Fruit fly (Drosophila melanogaster) whole organism, embryonic: ENCODE results near the gene CG32811.

Experiments
- Blimp-1 ChIP-seq: fragments of 200-800 bp; sonication (Bioruptor generic); optimal IDR thresholded peaks from 3 replicates; lab custom pipeline; 2018; ENCODE audit warnings: missing biosample characterization, missing genetic modification characterization, mild to moderate bottlenecking, moderate library complexity, missing genetic modification reagents
- BtbVII ChIP-seq: fragments of 200-800 bp; sonication (Bioruptor generic); optimal IDR thresholded peaks from 3 replicates; lab custom pipeline; 2017; ENCODE audit warnings: missing biosample characterization, mild to moderate bottlenecking, missing genetic modification characterization
- CG10147 ChIP-seq: fragments of 200-800 bp; sonication (Bioruptor generic); optimal IDR thresholded peaks from 2 replicates; lab custom pipeline; 2019; ENCODE audit warnings: missing biosample characterization, mild to moderate bottlenecking, missing genetic modification characterization, moderate library complexity
- CG10543 ChIP-seq: fragments of 200-800 bp; sonication (Bioruptor generic); optimal IDR thresholded peaks from 3 replicates; lab custom pipeline; 2017; ENCODE audit warnings: missing biosample characterization, mild to moderate bottlenecking, missing genetic modification characterization, moderate library complexity
- CG11504 ChIP-seq: fragments of 200-800 bp; sonication (Bioruptor generic); optimal IDR thresholded peaks from 3 replicates; lab custom pipeline; 2019; ENCODE audit warnings: missing biosample characterization, mild to moderate bottlenecking, missing genetic modification characterization, moderate library complexity
- CG12769 ChIP-seq: fragments of 200-800 bp; sonication (Bioruptor generic); optimal IDR thresholded peaks from 2 replicates; lab custom pipeline; 2019; ENCODE audit warnings: missing biosample characterization, mild to moderate bottlenecking, missing genetic modification characterization, moderate library complexity
- CG14860 ChIP-seq: fragments of 200-800 bp; sonication (Bioruptor generic); IDR thresholded peaks from 3 replicates; pipeline ENCODE4 v1.3.6; 2022; ENCODE audit warnings: missing biosample characterization, missing genetic modification characterization; ENCODE audit not compliant: partially characterized antibody
- CG15514 ChIP-seq: fragments of 200-800 bp; sonication (Bioruptor generic); optimal IDR thresholded peaks from 3 replicates; lab custom pipeline; 2017; ENCODE audit warnings: missing biosample characterization, missing genetic modification characterization, mild to moderate bottlenecking, moderate library complexity, missing genetic modification reagents
- CG1647 ChIP-seq: fragments of 200-800 bp; sonication (Bioruptor generic); optimal IDR thresholded peaks from 3 replicates; lab custom pipeline; 2016; ENCODE audit warnings: missing biosample characterization, missing genetic modification characterization
- CG2199 ChIP-seq: fragments of 200-800 bp; sonication (Bioruptor generic); IDR thresholded peaks from 3 replicates; pipeline ENCODE4 v1.3.6; 2022; ENCODE audit warnings: missing biosample characterization, missing genetic modification characterization
- CG2712 ChIP-seq: fragments of 200-800 bp; optimal IDR thresholded peaks from 3 replicates; lab custom pipeline; 2019; ENCODE audit warnings: missing biosample characterization, mild to moderate bottlenecking, missing genetic modification characterization, moderate library complexity
- CG31441 ChIP-seq: fragments of 200-800 bp; sonication (Bioruptor generic); IDR thresholded peaks from 2 replicates; pipeline ENCODE4 v1.3.6; 2022; ENCODE audit warnings: missing biosample characterization, missing genetic modification characterization
- CG32532 ChIP-seq: fragments of 200-800 bp; sonication (Bioruptor generic); IDR thresholded peaks from 2 replicates; pipeline ENCODE4 v1.3.6; 2022; ENCODE audit warnings: missing biosample characterization, missing genetic modification characterization
- CG3281 ChIP-seq: fragments of 200-800 bp; sonication (Bioruptor generic); optimal IDR thresholded peaks from 3 replicates; lab custom pipeline; 2017; ENCODE audit warnings: missing biosample characterization, mild to moderate bottlenecking, missing genetic modification characterization
- CG6272 ChIP-seq: fragments of 200-800 bp; sonication (Bioruptor generic); IDR thresholded peaks from 2 replicates; pipeline ENCODE4 v1.3.6; 2022; ENCODE audit warnings: missing biosample characterization, missing genetic modification characterization
- Doc3 ChIP-seq: fragments of 200-800 bp; sonication (Bioruptor generic); IDR thresholded peaks from 3 replicates; pipeline ENCODE4 v1.3.6; 2022; ENCODE audit warnings: missing biosample characterization, missing genetic modification characterization; ENCODE audit not compliant: partially characterized antibody
- Gug ChIP-seq: fragments of 200-800 bp; sonication (Bioruptor generic); IDR thresholded peaks from 4 replicates; pipeline ENCODE4 v1.3.6; 2022; ENCODE audit warnings: missing biosample characterization, missing genetic modification characterization
- H2.0 ChIP-seq: fragments of 200-800 bp; sonication (Bioruptor generic); IDR thresholded peaks from 2 replicates; pipeline ENCODE4 v1.3.6; 2022; ENCODE audit warnings: missing biosample characterization, missing genetic modification characterization
- HHEX ChIP-seq: fragments of 200-800 bp; sonication (Bioruptor generic); optimal IDR thresholded peaks from 3 replicates; lab custom pipeline; 2017; ENCODE audit warnings: missing biosample characterization, mild to moderate bottlenecking, missing genetic modification characterization, missing genetic modification reagents
- Hand ChIP-seq: fragments of 200-800 bp; sonication (Bioruptor generic); optimal IDR thresholded peaks from 2 replicates; lab custom pipeline; 2017; ENCODE audit warnings: mild to moderate bottlenecking, missing biosample characterization, missing genetic modification reagents, missing genetic modification characterization
- HmgD ChIP-seq: fragments of 200-800 bp; sonication (Bioruptor generic); optimal IDR thresholded peaks from 3 replicates; lab custom pipeline; 2016; ENCODE audit warnings: missing biosample characterization, missing genetic modification characterization
- Jarid2 ChIP-seq: fragments of 200-800 bp; sonication (Bioruptor generic); optimal IDR thresholded peaks from 3 replicates; lab custom pipeline; 2017; ENCODE audit warnings: mild to moderate bottlenecking, missing biosample characterization, missing genetic modification reagents, missing genetic modification characterization
- NC2α ChIP-seq: fragments of 200-800 bp; sonication (Bioruptor generic); optimal IDR thresholded peaks from 2 replicates; lab custom pipeline; 2016; ENCODE audit warnings: missing biosample characterization, missing genetic modification characterization
- Usf ChIP-seq: fragments of 200-800 bp; sonication (Bioruptor generic); optimal IDR thresholded peaks from 2 replicates; lab custom pipeline; 2017; ENCODE audit warnings: missing genotype, missing biosample characterization, missing genetic modification characterization
- Vsx1 ChIP-seq: fragments of 200-800 bp; sonication (Bioruptor generic); optimal IDR thresholded peaks from 2 replicates; lab custom pipeline; 2017; ENCODE audit warnings: missing biosample characterization, mild to moderate bottlenecking, missing genetic modification characterization, missing genetic modification reagents
- ato ChIP-seq: fragments of 200-800 bp; sonication (Bioruptor generic); IDR thresholded peaks from 2 replicates; pipeline ENCODE4 v1.3.6; 2022; ENCODE audit warnings: missing biosample characterization, missing genetic modification characterization; ENCODE audit not compliant: partially characterized antibody
- bab2 ChIP-seq: fragments of 200-800 bp; sonication (Bioruptor generic); optimal IDR thresholded peaks from 2 replicates; lab custom pipeline; 2016; ENCODE audit warnings: missing biosample characterization, missing genetic modification characterization
- bigmax ChIP-seq: fragments of 200-800 bp; sonication (Bioruptor generic); optimal IDR thresholded peaks from 2 replicates; lab custom pipeline; 2018; ENCODE audit warnings: missing biosample characterization, mild to moderate bottlenecking, missing genetic modification characterization
- chn ChIP-seq: fragments of 200-800 bp; sonication (Bioruptor generic); optimal IDR thresholded peaks from 2 replicates; lab custom pipeline; 2016; ENCODE audit warnings: missing biosample characterization, missing genetic modification characterization
- fd102C ChIP-seq: fragments of 200-800 bp; sonication (Bioruptor generic); optimal IDR thresholded peaks from 2 replicates; lab custom pipeline; 2018; ENCODE audit warnings: missing biosample characterization, mild to moderate bottlenecking, missing genetic modification characterization, moderate library complexity
- fd96Cb ChIP-seq: fragments of 200-800 bp; sonication (Bioruptor generic); optimal IDR thresholded peaks from 2 replicates; lab custom pipeline; 2018; ENCODE audit warnings: missing biosample characterization, mild to moderate bottlenecking, missing genetic modification characterization, moderate library complexity
- gcm2 ChIP-seq: fragments of 200-800 bp; sonication (Bioruptor generic); optimal IDR thresholded peaks from 2 replicates; lab custom pipeline; 2016; ENCODE audit warnings: missing biosample characterization, missing genetic modification characterization
- ham ChIP-seq: fragments of 200-800 bp; sonication (Bioruptor generic); IDR thresholded peaks from 2 replicates; pipeline ENCODE4 v1.3.6; 2022; ENCODE audit warnings: missing biosample characterization, missing genetic modification characterization
- hb ChIP-seq: fragments of 200-800 bp; sonication (Bioruptor generic); IDR thresholded peaks from 3 replicates; pipeline ENCODE4 v1.3.6; 2022; ENCODE audit warnings: missing biosample characterization, missing genetic modification characterization; ENCODE audit not compliant: partially characterized antibody
- insv ChIP-seq, 2 experiments: fragments of 200-800 bp; sonication (Bioruptor generic); optimal IDR thresholded peaks; 3 replicates each; lab custom pipeline; 2016 to 2018; ENCODE audit warnings: missing biosample characterization in 2 of 2, missing genetic modification characterization in 2 of 2
- jing ChIP-seq: fragments of 200-800 bp; sonication (Bioruptor generic); optimal IDR thresholded peaks from 2 replicates; lab custom pipeline; 2018; ENCODE audit warnings: missing biosample characterization, mild to moderate bottlenecking, missing genetic modification characterization
- ken ChIP-seq: fragments of 200-800 bp; sonication (Bioruptor generic); IDR thresholded peaks from 3 replicates; pipeline ENCODE4 v1.3.6; 2022; ENCODE audit warnings: missing biosample characterization, missing genetic modification characterization
- lov ChIP-seq, 2 experiments: fragments of 200-800 bp in 1 of 2; fragments of >200 bp in 1 of 2; sonication (Bioruptor generic) in 1 of 2; IDR thresholded peaks in 1 of 2; optimal IDR thresholded peaks in 1 of 2; 2 replicates in 1 of 2; 3 replicates in 1 of 2; pipeline versions ENCODE4 v1.3.6 to Lab custom; 2017 to 2022; ENCODE audit warnings: missing biosample characterization in 1 of 2, missing genetic modification characterization in 1 of 2
- nerfin-1 ChIP-seq: fragments of 200-800 bp; sonication (Bioruptor generic); optimal IDR thresholded peaks from 3 replicates; lab custom pipeline; 2019; ENCODE audit warnings: missing biosample characterization, mild to moderate bottlenecking, missing genetic modification characterization, moderate library complexity
- pho ChIP-seq: fragments of 200-800 bp; sonication (Bioruptor generic); optimal IDR thresholded peaks from 2 replicates; lab custom pipeline; 2016; ENCODE audit warnings: missing biosample characterization, missing genetic modification characterization
- ranshi ChIP-seq: fragments of 200-800 bp; sonication (Bioruptor generic); IDR thresholded peaks from 2 replicates; pipeline ENCODE4 v1.3.6; 2022; ENCODE audit warnings: missing biosample characterization, missing genetic modification characterization
- rib ChIP-seq: fragments of 200-800 bp; sonication (Bioruptor generic); IDR thresholded peaks from 2 replicates; pipeline ENCODE4 v1.3.6; 2022; ENCODE audit warnings: missing biosample characterization, missing genetic modification characterization
- row ChIP-seq: fragments of 200-800 bp; sonication (Bioruptor generic); IDR thresholded peaks from 3 replicates; pipeline ENCODE4 v1.3.6; 2022; ENCODE audit warnings: missing biosample characterization, missing genetic modification characterization
- sima ChIP-seq: fragments of 200-800 bp; sonication (Bioruptor generic); optimal IDR thresholded peaks from 2 replicates; lab custom pipeline; 2016; ENCODE audit warnings: missing biosample characterization, missing genetic modification characterization
- tin ChIP-seq: fragments of 200-800 bp; sonication (Bioruptor generic); optimal IDR thresholded peaks from 3 replicates; lab custom pipeline; 2016; ENCODE audit warnings: missing biosample characterization, missing genetic modification characterization
- ttk ChIP-seq: fragments of 200-800 bp; sonication (Bioruptor generic); IDR thresholded peaks from 2 replicates; pipeline ENCODE4 v2.1.2; 2022; ENCODE audit warnings: missing biosample characterization, missing genetic modification characterization
- tx ChIP-seq: fragments of 200-800 bp; sonication (Bioruptor generic); optimal IDR thresholded peaks from 2 replicates; lab custom pipeline; 2016; ENCODE audit warnings: missing biosample characterization, missing genetic modification characterization
- unc-4 ChIP-seq: fragments of 200-800 bp; sonication (Bioruptor generic); IDR thresholded peaks from 2 replicates; pipeline ENCODE4 v1.3.6; 2022; ENCODE audit warnings: missing biosample characterization, missing genetic modification characterization; ENCODE audit not compliant: partially characterized antibody
- vvl ChIP-seq: fragments of 200-800 bp; sonication (Bioruptor generic); IDR thresholded peaks from 2 replicates; pipeline ENCODE4 v1.3.6; 2022; ENCODE audit warnings: missing biosample characterization, missing genetic modification characterization
- zen ChIP-seq: fragments of 200-800 bp; sonication (Bioruptor generic); optimal IDR thresholded peaks from 3 replicates; lab custom pipeline; 2018; ENCODE audit warnings: missing biosample characterization, mild to moderate bottlenecking, missing genetic modification characterization, moderate library complexity

CG32811 gene

DNA sequence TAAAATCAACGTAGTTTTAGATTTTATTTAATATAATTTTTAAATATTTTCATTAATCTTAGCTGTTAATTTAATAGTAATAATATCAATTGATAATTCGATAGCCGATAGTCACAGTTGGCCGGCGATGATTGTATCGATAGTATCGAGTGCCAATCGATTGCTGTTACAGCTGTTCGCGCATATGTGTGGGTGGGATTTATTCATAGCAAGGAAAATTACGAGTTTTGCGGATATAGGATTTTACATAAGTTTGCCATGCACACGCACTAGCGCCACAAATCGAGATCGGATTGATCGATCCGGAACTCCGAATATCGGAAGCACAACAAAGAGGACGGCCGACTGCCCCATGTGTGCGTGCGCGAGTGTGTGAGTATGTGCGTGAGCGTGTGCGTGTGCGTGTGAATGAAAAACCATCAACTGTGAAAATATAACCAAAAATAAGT is 43.8 kb upstream of the CG32811 start, which contains the start of gene Naa30A (continued):
- no peak for TF ChIP-seq zen (tag; lab: Kevin White, UChicago)
- no peak for TF ChIP-seq ham (GFP tag; lab: Robert Waterston, UW)
- TF ChIP-seq hb (GFP tag; lab: Robert Waterston, UW): peak; percentile 95
- peak; percentile 94 for TF ChIP-seq ato (GFP tag; lab: Robert Waterston, UW)
- TF ChIP-seq CG3281: peak; percentile 7
- TF ChIP-seq pho (GFP tag; lab: Kevin White, UChicago): no peak
- TF ChIP-seq ttk (GFP tag; lab: Robert Waterston, UW): no peak
- no peak for TF ChIP-seq CG10543
- no peak for TF ChIP-seq insv (GFP tag; optimal IDR thresholded peaks at IDR 0.05; lab: Kevin White, UChicago)
- no peak for TF ChIP-seq CG12769 (tag; lab: Kevin White, UChicago)
- TF ChIP-seq row (GFP tag; lab: Robert Waterston, UW): peak; percentile 52; the same call in 2 of the 3 replicates
- no peak for TF ChIP-seq Usf (GFP tag; lab: Kevin White, UChicago)
- no peak for TF ChIP-seq vvl (GFP tag; lab: Robert Waterston, UW)
- TF ChIP-seq Vsx1 (GFP tag; lab: Kevin White, UChicago): no peak
- no peak for TF ChIP-seq jing (GFP tag; lab: Kevin White, UChicago)
- no peak for TF ChIP-seq chn (GFP tag; lab: Kevin White, UChicago)
- no peak for TF ChIP-seq CG11504 (tag; lab: Kevin White, UChicago)
- no peak for TF ChIP-seq lov (optimal IDR thresholded peaks at IDR 0.05; lab: Kevin White, UChicago)
- TF ChIP-seq lov (GFP tag; IDR thresholded peaks at IDR 0.05; lab: Robert Waterston, UW): no peak
- TF ChIP-seq CG2199 (GFP tag; lab: Robert Waterston, UW): no peak
- TF ChIP-seq Gug (GFP tag; lab: Robert Waterston, UW): no peak
- no peak for TF ChIP-seq CG6272 (GFP tag; lab: Robert Waterston, UW)
- peak; percentile 44 for TF ChIP-seq CG2712 (tag; lab: Kevin White, UChicago)
- TF ChIP-seq gcm2 (GFP tag; lab: Kevin White, UChicago): no peak
- TF ChIP-seq Hand (GFP tag; lab: Kevin White, UChicago): no peak
- TF ChIP-seq fd102C (GFP tag; lab: Kevin White, UChicago): no peak
- TF ChIP-seq sima (GFP tag; lab: Kevin White, UChicago): no peak
- TF ChIP-seq rib (GFP tag; lab: Robert Waterston, UW): no peak
- peak; percentile 25 for TF ChIP-seq nerfin-1 (tag; lab: Kevin White, UChicago)
- peak; percentile 95 for TF ChIP-seq CG14860 (GFP tag; lab: Robert Waterston, UW)
- no peak for TF ChIP-seq Blimp-1 (GFP tag; lab: Kevin White, UChicago)
- no peak for TF ChIP-seq HmgD (GFP tag; lab: Kevin White, UChicago)
- TF ChIP-seq bab2 (GFP tag; lab: Kevin White, UChicago): no peak
- no peak for TF ChIP-seq BtbVII (GFP tag; lab: Kevin White, UChicago)
- TF ChIP-seq ken (GFP tag; lab: Robert Waterston, UW): no peak
- TF ChIP-seq CG10147: no peak
- no peak for TF ChIP-seq H2.0 (GFP tag; lab: Robert Waterston, UW)
- TF ChIP-seq tin (GFP tag; lab: Kevin White, UChicago): no peak
- TF ChIP-seq tx (GFP tag; lab: Kevin White, UChicago): no peak
- no peak for TF ChIP-seq fd96Cb (tag; lab: Kevin White, UChicago)
- TF ChIP-seq Jarid2 (GFP tag; lab: Kevin White, UChicago): no peak
- TF ChIP-seq NC2α: no peak
- TF ChIP-seq CG31441 (GFP tag; lab: Robert Waterston, UW): 0 out of 2 replicates have a peak, but pooled peaks have one; percentile 34
- TF ChIP-seq Doc3 (GFP tag; lab: Robert Waterston, UW): peak; percentile 90
- peak; percentile 96 for TF ChIP-seq unc-4
- no peak for TF ChIP-seq ranshi
- TF ChIP-seq HHEX (GFP tag; lab: Kevin White, UChicago): no peak
- TF ChIP-seq CG32532 (GFP tag; lab: Robert Waterston, UW): no peak
- TF ChIP-seq CG15514 (GFP tag; lab: Kevin White, UChicago): peak; percentile 75
- no peak for TF ChIP-seq CG1647
- peak; percentile 67 for TF ChIP-seq bigmax (GFP tag; lab: Kevin White, UChicago)
